Worm (Caenorhabditis elegans) whole organism, L4 larva: Measurements from ENCODE around the gene nlp-59.

ENCODE experiments used
- mdt-29 ChIP-seq: fragments of 200-800 bp; sonication (Bioruptor generic); IDR thresholded peaks from 2 replicates; pipeline ENCODE4 v1.3.6; 2022; ENCODE audit warnings: missing genetic modification reagents, missing genetic modification characterization, missing compliant biosample characterization
- skn-1 ChIP-seq: fragments of 150-350 bp; optimal IDR thresholded peaks from 2 replicates; lab custom pipeline; 2014; ENCODE audit warnings: missing biosample characterization, missing genetic modification characterization
- ztf-7 ChIP-seq: fragments of 150-350 bp; optimal IDR thresholded peaks from 2 replicates; lab custom pipeline; 2014; ENCODE audit warnings: missing biosample characterization, missing genetic modification characterization

DNA sequence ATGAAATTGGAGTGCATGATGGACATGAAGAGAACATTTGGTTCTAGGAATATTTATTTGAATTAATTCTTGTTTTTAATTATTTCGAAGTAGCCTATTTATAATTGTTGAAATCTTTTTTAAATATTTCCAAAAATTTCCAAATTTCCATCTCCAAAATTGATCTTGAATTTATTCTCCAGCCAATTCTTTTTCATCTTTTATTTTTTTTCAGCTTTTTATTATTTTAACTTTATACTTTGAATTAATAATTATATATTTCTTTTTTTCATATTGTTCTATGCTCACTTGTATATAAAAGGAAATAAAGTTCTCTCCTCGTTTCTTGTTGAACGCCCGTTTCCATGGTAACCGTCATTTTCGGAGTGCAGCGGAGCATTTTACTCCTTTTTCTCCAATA is 8.7 kb downstream of the nlp-59 start, which contains the start of gene xbx-1:
- TF ChIP-seq ztf-7 (no peak), mdt-29 (GFP tag; lab: Robert Waterston, UW) (no peak), skn-1 (tag; lab: Kevin White, UChicago) (no peak)
